Worm (Caenorhabditis elegans) whole organism, L4 larva: ENCODE data around the gene trm-1.

Experiments
- F44E2.7 ChIP-seq: fragments of 200-800 bp; sonication (Bioruptor generic); IDR thresholded peaks from 2 replicates; pipeline ENCODE4 v2.1.2; 2022; ENCODE audit warnings: missing genetic modification characterization, missing compliant biosample characterization
- R02D3.7 ChIP-seq: fragments of 150-350 bp; sonication (generic microtip); optimal IDR thresholded peaks from 3 replicates; lab custom pipeline; 2014; ENCODE audit warnings: missing biosample characterization, missing genetic modification characterization
- Y5F2A.4 ChIP-seq: fragments of 200-800 bp; sonication (Bioruptor generic); optimal IDR thresholded peaks from 2 replicates; lab custom pipeline; 2018; ENCODE audit warnings: mild to moderate bottlenecking, missing genetic modification characterization, missing compliant biosample characterization
- aha-1 ChIP-seq: fragments of 150-350 bp; peaks from one replicate; lab custom pipeline; 2014; ENCODE audit warnings: missing biosample characterization, missing genetic modification characterization
- aly-2 ChIP-seq: sonication (generic microtip); optimal IDR thresholded peaks from 2 replicates; lab custom pipeline; 2018; ENCODE audit warnings: missing biosample characterization, missing genetic modification characterization
- attf-4 ChIP-seq: sonication (generic microtip); optimal IDR thresholded peaks from 3 replicates; lab custom pipeline; 2017; ENCODE audit warnings: missing biosample characterization, missing genetic modification characterization
- ceh-82 ChIP-seq: sonication (generic microtip); optimal IDR thresholded peaks from 2 replicates; lab custom pipeline; 2017; ENCODE audit warnings: missing biosample characterization, missing genetic modification characterization
- daf-16 ChIP-seq, 3 experiments: sonication (generic microtip); optimal IDR thresholded peaks; 2 replicates each; lab custom pipeline; 2016 to 2017; ENCODE audit warnings: missing genetic modification characterization in 3 of 3, missing genetic modification reagents in 3 of 3, mild to moderate bottlenecking in 2 of 3, missing compliant biosample characterization in 2 of 3, missing biosample characterization in 1 of 3, moderate library complexity in 1 of 3
- dmd-6 ChIP-seq: fragments of 200-800 bp; sonication (Bioruptor generic); IDR thresholded peaks from 2 replicates; pipeline ENCODE4 v1.3.6; 2022; ENCODE audit warnings: missing genetic modification reagents, missing genetic modification characterization, missing compliant biosample characterization
- dmd-8 ChIP-seq: fragments of 200-800 bp; sonication (Bioruptor generic); IDR thresholded peaks from 2 replicates; pipeline ENCODE4 v1.3.6; 2022; ENCODE audit warnings: missing genetic modification characterization, missing compliant biosample characterization
- duxl-1 ChIP-seq: sonication (generic microtip); optimal IDR thresholded peaks from 2 replicates; lab custom pipeline; 2016; ENCODE audit warnings: mild to moderate bottlenecking, missing genetic modification characterization, moderate library complexity, missing compliant biosample characterization; ENCODE audit not compliant: poor library complexity
- dve-1 ChIP-seq: sonication (generic microtip); optimal IDR thresholded peaks from 2 replicates; lab custom pipeline; 2017; ENCODE audit warnings: antibody characterized with exemption, mild to moderate bottlenecking, missing genetic modification characterization, missing compliant biosample characterization; ENCODE audit not compliant: insufficient read depth
- egl-43 ChIP-seq: fragments of 200-800 bp; sonication (Bioruptor generic); IDR thresholded peaks from 2 replicates; pipeline ENCODE4 v1.3.6; 2022; ENCODE audit warnings: missing genetic modification reagents, missing genetic modification characterization, missing compliant biosample characterization
- gei-8 ChIP-seq: fragments of 200-800 bp; sonication (Bioruptor generic); optimal IDR thresholded peaks from 2 replicates; lab custom pipeline; 2018; ENCODE audit warnings: mild to moderate bottlenecking, missing genetic modification characterization, missing compliant biosample characterization
- hif-1 ChIP-seq, 2 experiments: sonication (generic microtip); optimal IDR thresholded peaks; 2 replicates each; lab custom pipeline; 2016 to 2017; ENCODE audit warnings: missing compliant biosample characterization in 2 of 2, missing genetic modification characterization in 2 of 2, missing genetic modification reagents in 2 of 2, missing genotype in 2 of 2, mild to moderate bottlenecking in 1 of 2
- hlh-11 ChIP-seq: fragments of 200-800 bp; sonication (Bioruptor generic); optimal IDR thresholded peaks from 2 replicates; lab custom pipeline; 2018; ENCODE audit warnings: mild to moderate bottlenecking, missing genetic modification characterization, missing compliant biosample characterization
- hlh-30 ChIP-seq: sonication (generic microtip); optimal IDR thresholded peaks from 2 replicates; lab custom pipeline; 2017; ENCODE audit warnings: antibody characterized with exemption, mild to moderate bottlenecking, missing genetic modification characterization, missing compliant biosample characterization; ENCODE audit not compliant: insufficient read depth
- jun-1 ChIP-seq: fragments of 150-350 bp; optimal IDR thresholded peaks from 2 replicates; lab custom pipeline; 2014; ENCODE audit warnings: missing biosample characterization, missing genetic modification reagents, missing genetic modification characterization
- madf-5 ChIP-seq, 2 experiments: fragments of 200-800 bp; sonication (Bioruptor generic); IDR thresholded peaks; 2 replicates each; pipeline ENCODE4 v1.3.6; 2022; ENCODE audit warnings: missing compliant biosample characterization in 2 of 2, missing genetic modification characterization in 2 of 2
- madf-9 ChIP-seq: fragments of 200-800 bp; sonication (Bioruptor generic); conservative IDR thresholded peaks from 2 replicates; pipeline ENCODE4 v1.3.6; 2022; ENCODE audit warnings: missing genetic modification reagents, missing genetic modification characterization, missing compliant biosample characterization
- mdl-1 ChIP-seq, 2 experiments: fragments of 150-350 bp in 1 of 2; sonication (generic microtip) in 1 of 2; optimal IDR thresholded peaks; 2 replicates each; lab custom pipeline; 2014 to 2017; ENCODE audit warnings: missing biosample characterization in 2 of 2, missing genetic modification characterization in 2 of 2
- mes-2 ChIP-seq: sonication (generic microtip); optimal IDR thresholded peaks from 2 replicates; lab custom pipeline; 2016; ENCODE audit warnings: missing genotype, mild to moderate bottlenecking, missing genetic modification characterization, missing compliant biosample characterization; ENCODE audit not compliant: poor library complexity, severe bottlenecking
- mxl-3 ChIP-seq: fragments of 200-800 bp; sonication (Bioruptor generic); optimal IDR thresholded peaks from 2 replicates; lab custom pipeline; 2018; ENCODE audit warnings: mild to moderate bottlenecking, missing genetic modification characterization, missing compliant biosample characterization
- nhr-102 ChIP-seq: sonication (generic microtip); optimal IDR thresholded peaks from 2 replicates; lab custom pipeline; 2016; ENCODE audit warnings: mild to moderate bottlenecking, missing genetic modification characterization, moderate library complexity, missing compliant biosample characterization
- nhr-28 ChIP-seq: fragments of 150-350 bp; optimal IDR thresholded peaks from 2 replicates; lab custom pipeline; 2014; ENCODE audit warnings: missing biosample characterization, missing genetic modification characterization
- nhr-48 ChIP-seq: sonication (generic microtip); optimal IDR thresholded peaks from 2 replicates; lab custom pipeline; 2016; ENCODE audit warnings: mild to moderate bottlenecking, missing genetic modification characterization, missing compliant biosample characterization
- nhr-77 ChIP-seq: fragments of 150-350 bp; optimal IDR thresholded peaks from 2 replicates; lab custom pipeline; 2014; ENCODE audit warnings: missing biosample characterization, missing genetic modification characterization
- pqm-1 ChIP-seq: sonication (generic microtip); optimal IDR thresholded peaks from 2 replicates; lab custom pipeline; 2017; ENCODE audit warnings: missing biosample characterization, missing genetic modification characterization
- rbr-2 ChIP-seq: sonication (generic microtip); optimal IDR thresholded peaks from 2 replicates; lab custom pipeline; 2016; ENCODE audit warnings: missing genotype, missing genetic modification characterization, missing compliant biosample characterization
- snpc-4 ChIP-seq: fragments of 150-350 bp; optimal IDR thresholded peaks from 2 replicates; lab custom pipeline; 2014; ENCODE audit warnings: missing biosample characterization, missing genetic modification characterization
- tra-1 ChIP-seq: fragments of 200-800 bp; sonication (Bioruptor generic); IDR thresholded peaks from 2 replicates; pipeline ENCODE4 v1.3.6; 2022; ENCODE audit warnings: missing genetic modification reagents, missing genetic modification characterization, missing compliant biosample characterization
- unc-62 ChIP-seq, 3 experiments: fragments of 150-350 bp in 1 of 3; sonication (generic microtip); optimal IDR thresholded peaks in 2 of 3; peaks in 1 of 3; 1 replicate in 1 of 3; 2 replicates in 2 of 3; lab custom pipeline; 2014 to 2017; ENCODE audit warnings: missing biosample characterization in 3 of 3, missing genetic modification characterization in 3 of 3, missing genetic modification reagents in 3 of 3, missing genotype in 1 of 3
- zip-2 ChIP-seq: fragments of 150-350 bp; optimal IDR thresholded peaks from 2 replicates; lab custom pipeline; 2014; ENCODE audit warnings: missing biosample characterization, missing genetic modification characterization

trm-1 gene

ce11 chrV:14136152-14136551 is 49.3 kb downstream of the trm-1 start (continued):
- TF ChIP-seq gei-8 (GFP tag; lab: Kevin White, UChicago) (no peak), F44E2.7 (no peak), hlh-30 (tag; lab: Kevin White, UChicago) (peak; percentile 75), daf-16 (GFP tag; optimal IDR thresholded peaks at IDR 0.05; lab: Kevin White, UChicago) (no peak), daf-16 (tag; optimal IDR thresholded peaks at IDR 0.05; lab: Kevin White, UChicago) (peak; percentile 34), mes-2 (tag; lab: Kevin White, UChicago) (peak; percentile 54), nhr-102 (tag; lab: Kevin White, UChicago) (peak; percentile 4), tra-1 (GFP tag; lab: Robert Waterston, UW) (no peak), rbr-2 (tag; lab: Kevin White, UChicago) (peak; percentile 58), attf-4 (tag; lab: Kevin White, UChicago) (no peak), snpc-4 (tag; lab: Kevin White, UChicago) (no peak), dve-1 (tag; lab: Kevin White, UChicago) (peak; percentile 65), aly-2 (tag; lab: Kevin White, UChicago) (no peak), mdl-1 (tag; optimal IDR thresholded peaks at IDR 0.05; lab: Kevin White, UChicago) (peak; percentile 53 to 90), ceh-82 (tag; lab: Kevin White, UChicago) (no peak), egl-43 (0 out of 2 replicates have a peak, but pooled peaks have one; percentile 47), nhr-48 (tag; lab: Kevin White, UChicago) (peak; percentile 53), R02D3.7 (tag; lab: Kevin White, UChicago) (no peak), unc-62 (GFP tag; optimal IDR thresholded peaks at IDR 0.05 in 1 of 2; lab: Kevin White, UChicago) (peak in 1 of 2 experiments; percentile 74), unc-62 (tag; optimal IDR thresholded peaks at IDR 0.05; lab: Kevin White, UChicago) (no peak), madf-9 (no peak)

- TF ChIP-seq madf-5 (GFP tag; IDR thresholded peaks at IDR 0.05; lab: Robert Waterston, UW), result 0 out of 4 replicates have a peak, but pooled peaks of 1 of the 2 experiments have one; percentile 13
- no peak for TF ChIP-seq jun-1
- peak; percentile 29 for TF ChIP-seq dve-1 (tag; lab: Kevin White, UChicago)
- TF ChIP-seq zip-2 (tag; lab: Kevin White, UChicago), result no peak
- TF ChIP-seq mxl-3 (GFP tag; lab: Kevin White, UChicago), result peak; percentile 12
- TF ChIP-seq pqm-1 (tag; lab: Kevin White, UChicago), result peak; percentile 91
- no peak for TF ChIP-seq tra-1 (GFP tag; lab: Robert Waterston, UW)
- TF ChIP-seq nhr-28 (tag; lab: Kevin White, UChicago), result peak; percentile 57
- peak; percentile 36 for TF ChIP-seq hlh-11
- TF ChIP-seq hif-1 (tag; optimal IDR thresholded peaks at IDR 0.05; lab: Kevin White, UChicago), result no peak
- no peak for TF ChIP-seq nhr-102 (tag; lab: Kevin White, UChicago)
- no peak for TF ChIP-seq Y5F2A.4
- no peak for TF ChIP-seq dmd-8 (GFP tag; lab: Robert Waterston, UW)
- TF ChIP-seq mdl-1 (tag; optimal IDR thresholded peaks at IDR 0.05; lab: Kevin White, UChicago), result no peak
- TF ChIP-seq nhr-77 (tag; lab: Kevin White, UChicago), result peak; percentile 48
- peak; percentile 72 for TF ChIP-seq dmd-6 (GFP tag; lab: Robert Waterston, UW)
- TF ChIP-seq duxl-1 (tag; lab: Kevin White, UChicago), result no peak
- no peak for TF ChIP-seq daf-16 (GFP tag; optimal IDR thresholded peaks at IDR 0.05; lab: Kevin White, UChicago)
- TF ChIP-seq daf-16 (tag; optimal IDR thresholded peaks at IDR 0.05; lab: Kevin White, UChicago), result peak; percentile 58
- peak; percentile 76 for TF ChIP-seq aha-1 (tag; lab: Kevin White, UChicago)
Observed at ce11 chrV:14134757-14135441, 50.5 kb downstream of the trm-1 start.
